Worm (Caenorhabditis elegans) whole organism, L2 larva: ENCODE data around the gene F49C12.1.
A peak's percentile ranks its signal among the peaks of the same experiment; 100 is the strongest.
"Not testable (repeated sequence)": the region's sequence is repeated elsewhere in the genome, so short reads cannot be mapped to it uniquely, and the experiment has no call there.

Experiments used
- C34F6.9 ChIP-seq: fragments of 150-350 bp; optimal IDR thresholded peaks from 2 replicates; lab custom pipeline; 2014; ENCODE audit warnings: missing biosample characterization, missing genetic modification characterization
- R02D3.7 ChIP-seq: fragments of 150-350 bp; optimal IDR thresholded peaks from 2 replicates; lab custom pipeline; 2014; ENCODE audit warnings: missing biosample characterization, missing genetic modification characterization
- Y55F3AM.14 ChIP-seq: fragments of 200-800 bp; sonication (Bioruptor generic); optimal IDR thresholded peaks from 2 replicates; lab custom pipeline; 2018; ENCODE audit warnings: mild to moderate bottlenecking, missing genetic modification characterization, missing compliant biosample characterization
- ZK546.5 ChIP-seq: sonication (generic microtip); optimal IDR thresholded peaks from 2 replicates; lab custom pipeline; 2017; ENCODE audit warnings: missing biosample characterization, missing genetic modification characterization
- alr-1 ChIP-seq: fragments of 150-350 bp; optimal IDR thresholded peaks from 2 replicates; lab custom pipeline; 2014; ENCODE audit warnings: missing biosample characterization, missing genetic modification characterization
- ama-1 ChIP-seq: fragments of 150-350 bp; optimal IDR thresholded peaks from 2 replicates; lab custom pipeline; 2018; ENCODE audit warnings: inconsistent platforms
- blmp-1 ChIP-seq: sonication (generic microtip); optimal IDR thresholded peaks from 2 replicates; lab custom pipeline; 2017; ENCODE audit warnings: missing genetic modification characterization, mild to moderate bottlenecking, missing compliant biosample characterization, antibody characterized with exemption, moderate library complexity; ENCODE audit not compliant: insufficient read depth
- ceh-16 ChIP-seq: fragments of 150-350 bp; optimal IDR thresholded peaks from 2 replicates; lab custom pipeline; 2014; ENCODE audit warnings: missing biosample characterization, missing genetic modification characterization
- ceh-82 ChIP-seq: fragments of 150-350 bp; optimal IDR thresholded peaks from 2 replicates; lab custom pipeline; 2014; ENCODE audit warnings: missing biosample characterization, missing genetic modification characterization
- egl-27 ChIP-seq: sonication (generic microtip); optimal IDR thresholded peaks from 3 replicates; lab custom pipeline; 2017; ENCODE audit warnings: missing biosample characterization, missing genetic modification reagents, missing genetic modification characterization
- elt-1 ChIP-seq: fragments of 150-350 bp; optimal IDR thresholded peaks from 2 replicates; lab custom pipeline; 2014; ENCODE audit warnings: missing biosample characterization, missing genetic modification characterization
- elt-3 ChIP-seq: sonication (generic microtip); optimal IDR thresholded peaks from 2 replicates; lab custom pipeline; 2017; ENCODE audit warnings: missing biosample characterization, missing genetic modification characterization
- fos-1 ChIP-seq: fragments of 150-350 bp; optimal IDR thresholded peaks from 2 replicates; lab custom pipeline; 2014; ENCODE audit warnings: missing biosample characterization, missing genetic modification characterization
- lin-13 ChIP-seq: fragments of 150-350 bp; optimal IDR thresholded peaks from 2 replicates; lab custom pipeline; 2014; ENCODE audit warnings: missing biosample characterization, missing genetic modification reagents, missing genetic modification characterization
- lin-39 ChIP-seq: fragments of 150-350 bp; optimal IDR thresholded peaks from 2 replicates; lab custom pipeline; 2014; ENCODE audit warnings: missing biosample characterization, missing genetic modification reagents, missing genetic modification characterization
- lsy-2 ChIP-seq, 2 experiments: fragments of 150-350 bp in 1 of 2; sonication (generic microtip) in 1 of 2; optimal IDR thresholded peaks; 2 replicates each; lab custom pipeline; 2014 to 2017; ENCODE audit warnings: missing biosample characterization in 2 of 2, missing genetic modification characterization in 2 of 2
- mab-5 ChIP-seq: fragments of 150-350 bp; optimal IDR thresholded peaks from 2 replicates; lab custom pipeline; 2014; ENCODE audit warnings: missing biosample characterization, missing genetic modification characterization
- mbf-1 ChIP-seq: sonication (generic microtip); optimal IDR thresholded peaks from 2 replicates; lab custom pipeline; 2017; ENCODE audit warnings: missing biosample characterization, missing genetic modification characterization
- mdl-1 ChIP-seq, 2 experiments: fragments of 150-350 bp in 1 of 2; sonication (generic microtip) in 1 of 2; optimal IDR thresholded peaks; 2 replicates each; lab custom pipeline; 2017; ENCODE audit warnings: missing biosample characterization in 2 of 2, missing genetic modification characterization in 2 of 2
- nhr-10 ChIP-seq: sonication (generic microtip); optimal IDR thresholded peaks from 2 replicates; lab custom pipeline; 2017; ENCODE audit warnings: missing biosample characterization, missing genetic modification characterization
- nhr-11 ChIP-seq: fragments of 150-350 bp; optimal IDR thresholded peaks from 2 replicates; lab custom pipeline; 2014; ENCODE audit warnings: missing biosample characterization, missing genetic modification characterization
- nhr-129 ChIP-seq: fragments of 150-350 bp; optimal IDR thresholded peaks from 2 replicates; lab custom pipeline; 2014; ENCODE audit warnings: missing biosample characterization, missing genetic modification characterization
- nhr-21 ChIP-seq: fragments of 150-350 bp; optimal IDR thresholded peaks from 2 replicates; lab custom pipeline; 2014; ENCODE audit warnings: missing biosample characterization, missing genetic modification characterization
- nhr-23 ChIP-seq: fragments of 150-350 bp; optimal IDR thresholded peaks from 2 replicates; lab custom pipeline; 2014; ENCODE audit warnings: missing biosample characterization, missing genetic modification reagents, missing genetic modification characterization
- nhr-237 ChIP-seq: fragments of 150-350 bp; optimal IDR thresholded peaks from 2 replicates; lab custom pipeline; 2014; ENCODE audit warnings: missing biosample characterization, missing genetic modification characterization
- nhr-25 ChIP-seq: fragments of 150-350 bp; sonication (generic microtip); optimal IDR thresholded peaks from 3 replicates; lab custom pipeline; 2014; ENCODE audit warnings: missing biosample characterization, missing genetic modification characterization
- nhr-77 ChIP-seq: fragments of 150-350 bp; optimal IDR thresholded peaks from 2 replicates; lab custom pipeline; 2014; ENCODE audit warnings: missing biosample characterization, missing genetic modification characterization
- sem-4 ChIP-seq: fragments of 150-350 bp; optimal IDR thresholded peaks from 2 replicates; lab custom pipeline; 2014; ENCODE audit warnings: missing biosample characterization, missing genetic modification reagents, missing genetic modification characterization
- sma-3 ChIP-seq: sonication (generic microtip); optimal IDR thresholded peaks from 2 replicates; lab custom pipeline; 2016; ENCODE audit warnings: missing genetic modification reagents, missing genetic modification characterization, missing compliant biosample characterization
- unc-39 ChIP-seq: fragments of 150-350 bp; optimal IDR thresholded peaks from 2 replicates; lab custom pipeline; 2014; ENCODE audit warnings: missing biosample characterization, missing genetic modification characterization
- unc-55 ChIP-seq: fragments of 150-350 bp; sonication (generic microtip); optimal IDR thresholded peaks from 3 replicates; lab custom pipeline; 2014; ENCODE audit warnings: missing biosample characterization, missing genetic modification reagents, missing genetic modification characterization
- unc-62 ChIP-seq: fragments of 150-350 bp; optimal IDR thresholded peaks from 2 replicates; lab custom pipeline; 2014; ENCODE audit warnings: missing biosample characterization, missing genetic modification reagents, missing genetic modification characterization
- ztf-1 ChIP-seq: fragments of 200-800 bp; sonication (Bioruptor generic); conservative IDR thresholded peaks from 2 replicates; pipeline ENCODE4 v1.3.6; 2022; ENCODE audit warnings: missing genetic modification characterization, missing compliant biosample characterization

The F49C12.1 gene

ce11 chrIV:9312827-9313226, 16.7 kb upstream of the F49C12.1 start, which contains the start of gene F49C12.7:
F49C12.7 (minus strand) TSS chrIV:9312927.
- not testable (repeated sequence) for TF ChIP-seq ceh-82 (tag; lab: Kevin White, UChicago); mbf-1 (tag; lab: Kevin White, UChicago); lin-13 (GFP tag; lab: Kevin White, UChicago)
- TF ChIP-seq, all 48 proteins: peak for 0; not testable (repeated sequence) for 48

- TF ChIP-seq C34F6.9 (tag; lab: Kevin White, UChicago), result no peak
- no peak for TF ChIP-seq ztf-1
- TF ChIP-seq fos-1 (tag; lab: Kevin White, UChicago), result peak; percentile 50
Measured at ce11 chrIV:9310935-9311566, 14.9 kb upstream of the F49C12.1 start.

ce11 chrIV:9308975-9309374, 12.8 kb upstream of the F49C12.1 start, which contains the start of gene F49C12.6:
F49C12.6 (minus strand) TSS chrIV:9309075.
- TF ChIP-seq unc-55 (GFP tag; lab: Kevin White, UChicago), result no peak
- no peak for TF ChIP-seq fos-1 (tag; lab: Kevin White, UChicago)
- no peak for TF ChIP-seq R02D3.7 (tag; lab: Kevin White, UChicago)
- TF ChIP-seq nhr-10, result no peak
- TF ChIP-seq mdl-1 (tag; optimal IDR thresholded peaks at IDR 0.05; lab: Kevin White, UChicago), result no peak
- no peak for TF ChIP-seq ZK546.5
- no peak for TF ChIP-seq nhr-23 (tag; lab: Kevin White, UChicago)
- no peak for TF ChIP-seq nhr-11 (tag; lab: Kevin White, UChicago)
- TF ChIP-seq sma-3 (GFP tag; lab: Kevin White, UChicago), result no peak
- no peak for TF ChIP-seq nhr-25 (tag; lab: Kevin White, UChicago)
- TF ChIP-seq unc-62 (GFP tag; lab: Kevin White, UChicago), result no peak
- no peak for TF ChIP-seq ceh-82 (tag; lab: Kevin White, UChicago)
- no peak for TF ChIP-seq lsy-2 (tag; optimal IDR thresholded peaks at IDR 0.05; lab: Kevin White, UChicago)
- TF ChIP-seq elt-3, result no peak
- TF ChIP-seq, all 48 proteins: peak for 0

ce11 chrIV:9304617-9305016, 8.5 kb upstream of the F49C12.1 start, which contains the start of gene F49C12.5:
F49C12.5 (plus strand) TSS chrIV:9304917.
- TF ChIP-seq nhr-23 (tag; lab: Kevin White, UChicago) (no peak), sem-4 (tag; lab: Kevin White, UChicago) (no peak), R02D3.7 (tag; lab: Kevin White, UChicago) (no peak), C34F6.9 (tag; lab: Kevin White, UChicago) (no peak), mab-5 (tag; lab: Kevin White, UChicago) (no peak), unc-39 (tag; lab: Kevin White, UChicago) (no peak), lin-39 (tag; lab: Kevin White, UChicago) (no peak), blmp-1 (tag; lab: Kevin White, UChicago) (no peak), ceh-16 (tag; lab: Kevin White, UChicago) (no peak), fos-1 (tag; lab: Kevin White, UChicago) (no peak), nhr-237 (no peak), nhr-129 (tag; lab: Kevin White, UChicago) (no peak), ztf-1 (no peak)

- TF ChIP-seq alr-1 (no peak), egl-27 (tag; lab: Kevin White, UChicago) (no peak), nhr-77 (no peak), lsy-2 (tag; optimal IDR thresholded peaks at IDR 0.05; lab: Kevin White, UChicago) (no peak), nhr-25 (tag; lab: Kevin White, UChicago) (no peak), elt-1 (no peak), nhr-10 (no peak)
Measured at ce11 chrIV:9303994-9304393, 7.8 kb upstream of the F49C12.1 start, which contains the start of gene F49C12.4. F49C12.4 (minus strand) TSS chrIV:9304094.

- TF ChIP-seq nhr-237 (no peak), Y55F3AM.14 (no peak), nhr-21 (tag; lab: Kevin White, UChicago) (no peak), sem-4 (tag; lab: Kevin White, UChicago) (no peak), ceh-16 (tag; lab: Kevin White, UChicago) (no peak), nhr-77 (no peak), ztf-1 (no peak), fos-1 (tag; lab: Kevin White, UChicago) (no peak), ceh-82 (tag; lab: Kevin White, UChicago) (no peak), ama-1 (no peak), elt-3 (no peak), elt-1 (no peak)
Measured at ce11 chrIV:9300127-9300526, 4.0 kb upstream of the F49C12.1 start, which contains the start of gene F49C12.3. F49C12.3 (plus strand) TSS chrIV:9300427.
